Fruit fly (Drosophila melanogaster): ENCODE measurements around the gene CG32235.

The CG32235 gene

DNA sequence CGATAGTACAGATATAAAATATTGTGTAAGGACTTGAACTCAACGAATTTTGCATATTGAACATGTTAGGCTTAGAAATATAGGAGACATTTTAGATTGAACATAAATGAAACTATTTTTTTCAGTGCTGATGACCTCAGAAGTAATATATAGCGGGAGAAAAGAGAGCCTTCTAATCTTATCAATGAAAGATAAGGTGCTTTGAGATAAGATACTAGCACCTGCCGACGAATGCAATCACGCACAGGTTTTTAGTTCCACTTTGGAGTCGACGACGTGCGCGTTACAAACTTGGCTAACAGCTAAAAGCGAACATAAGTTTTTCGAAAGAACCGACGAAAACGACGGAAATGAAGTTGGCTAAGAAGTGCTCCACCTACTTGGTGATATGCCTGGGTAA lies 38.4 kb upstream of the CG32235 start, which contains the start of gene hoka:
hoka (plus strand) TSS at position 254 of the 400 bp plus-strand sequence.
- peak in 1 of 2 experiments; percentile 57 for TF ChIP-seq Hr78 (GFP tag; optimal IDR thresholded peaks at IDR 0.05)
- TF ChIP-seq CG4617 (GFP tag; optimal IDR thresholded peaks at IDR 0.05; ENCODE audit: borderline replicate concordance), result no peak
- peak; percentile 8 for TF ChIP-seq CG15514 (GFP tag; optimal IDR thresholded peaks at IDR 0.05)
- TF ChIP-seq fd3F (GFP tag; optimal IDR thresholded peaks at IDR 0.05), result no peak
- TF ChIP-seq ro (GFP tag; IDR thresholded peaks at IDR 0.05), result no peak
- TF ChIP-seq GATAe (GFP tag; conservative IDR thresholded peaks at IDR 0.05), result peak; percentile 94
- no peak for TF ChIP-seq CG8290 (GFP tag; optimal IDR thresholded peaks at IDR 0.05)
- peak in 1 of 2 experiments; percentile 1 for TF ChIP-seq CG8290 (tag; optimal IDR thresholded peaks at IDR 0.05)
- TF ChIP-seq lilli (GFP tag; optimal IDR thresholded peaks at IDR 0.05), result no peak
- TF ChIP-seq CG32767 (GFP tag; IDR thresholded peaks at IDR 0.05), result no peak
- TF ChIP-seq chm (GFP tag; IDR thresholded peaks at IDR 0.05), result no peak
- no peak for TF ChIP-seq E2f1 (GFP tag; IDR thresholded peaks at IDR 0.05)
- TF ChIP-seq CG10321 (GFP tag; IDR thresholded peaks at IDR 0.05), result no peak
- peak; percentile 39; the same call in 1 of the 3 replicates for TF ChIP-seq row (GFP tag; IDR thresholded peaks at IDR 0.05)
- 0 out of 4 replicates have a peak, but pooled peaks have one; percentile 44 for TF ChIP-seq chinmo (GFP tag; IDR thresholded peaks at IDR 0.05; ENCODE audit: partially characterized antibody)
- peak; percentile 2 for TF ChIP-seq Jarid2 (GFP tag; optimal IDR thresholded peaks at IDR 0.05)
- TF ChIP-seq CG9609 (GFP tag; optimal IDR thresholded peaks at IDR 0.05), result no peak
- peak; percentile 18 for TF ChIP-seq lab (GFP tag; optimal IDR thresholded peaks at IDR 0.05)

dm6 chr3L:4896564-4896963 lies 36.3 kb upstream of the CG32235 start, which contains the start of gene CG13705:
Gene CG13705, plus strand, starts transcription at chr3L:4896864.
- TF ChIP-seq Nf-YC (tag; optimal IDR thresholded peaks at IDR 0.05) (no peak), CG10462 (GFP tag; optimal IDR thresholded peaks at IDR 0.05) (no peak), HLH54F (GFP tag; optimal IDR thresholded peaks at IDR 0.05) (no peak), Nf-YB (GFP tag; optimal IDR thresholded peaks at IDR 0.05) (no peak), CG10565 (GFP tag; optimal IDR thresholded peaks at IDR 0.05) (no peak), H2.0 (GFP tag; IDR thresholded peaks at IDR 0.05) (no peak), CG31224 (GFP tag; IDR thresholded peaks at IDR 0.05) (no peak), ato (GFP tag; IDR thresholded peaks at IDR 0.05; ENCODE audit: partially characterized antibody) (no peak), Deaf1 (tag; optimal IDR thresholded peaks at IDR 0.05) (no peak), cato (GFP tag; optimal IDR thresholded peaks at IDR 0.05; ENCODE audit: borderline replicate concordance) (no peak), CG30431 (GFP tag; optimal IDR thresholded peaks at IDR 0.05) (no peak), CG17186 (GFP tag; optimal IDR thresholded peaks at IDR 0.05) (no peak)

- TF ChIP-seq corto (GFP tag; optimal IDR thresholded peaks at IDR 0.05) (no peak), Poxn (GFP tag; IDR thresholded peaks at IDR 0.05) (no peak), CG8924 (tag; optimal IDR thresholded peaks at IDR 0.05) (no peak), Max (GFP tag; optimal IDR thresholded peaks at IDR 0.05) (no peak), Rfx (GFP tag; IDR thresholded peaks at IDR 0.05) (0 out of 2 replicates have a peak, but pooled peaks have one; percentile 43), CG15073 (GFP tag; optimal IDR thresholded peaks at IDR 0.05) (no peak), gfzf (GFP tag; optimal IDR thresholded peaks at IDR 0.05) (no peak)
Measured at dm6 chr3L:4860969-4861368, 699 bp upstream of the CG32235 start, which contains the start of gene Dnah3. Gene Dnah3, plus strand, starts transcription at chr3L:4861269.

- TF ChIP-seq CG4854 (GFP tag; optimal IDR thresholded peaks at IDR 0.05) (no peak), ash1 (GFP tag; optimal IDR thresholded peaks at IDR 0.05) (no peak), CG34224 (GFP tag; IDR thresholded peaks at IDR 0.05; ENCODE audit: partially characterized antibody) (no peak), stc (GFP tag; IDR thresholded peaks at IDR 0.05) (no peak), peb (GFP tag; IDR thresholded peaks at IDR 0.05) (no peak), Chrac-16 (GFP tag; optimal IDR thresholded peaks at IDR 0.05) (no peak), CG17612 (GFP tag; IDR thresholded peaks at IDR 0.05) (no peak), Myb (GFP tag; optimal IDR thresholded peaks at IDR 0.05) (no peak), vvl (GFP tag; IDR thresholded peaks at IDR 0.05) (peak; percentile 58; the same call in 1 of the 2 replicates), CG3065 (GFP tag; optimal IDR thresholded peaks at IDR 0.05) (no peak), CG10543 (GFP tag; optimal IDR thresholded peaks at IDR 0.05) (no peak), hth (optimal IDR thresholded peaks at IDR 0.05) (no peak)
Measured at dm6 chr3L:4855208-4855607, 5.1 kb downstream of the CG32235 start.
